Worm (Caenorhabditis elegans): ENCODE measurements around the gene sulp-4.
A peak's percentile ranks its signal among the peaks of the same experiment; 100 is the strongest.

sulp-4 gene

ce11 chrV:11885087-11885486 is 9.9 kb downstream of the sulp-4 start (continued):
- TF ChIP-seq fkh-4 (tag; optimal IDR thresholded peaks at IDR 0.05; ENCODE audit: borderline replicate concordance) (no peak), ceh-82 (tag; optimal IDR thresholded peaks at IDR 0.05) (no peak), ztf-11 (tag; optimal IDR thresholded peaks at IDR 0.05) (no peak), egl-27 (tag; optimal IDR thresholded peaks at IDR 0.05) (no peak), nhr-47 (tag; optimal IDR thresholded peaks at IDR 0.05) (no peak), C16A3.4 (tag; optimal IDR thresholded peaks at IDR 0.05) (peak; percentile 2), lin-14 (GFP tag; optimal IDR thresholded peaks at IDR 0.05) (peak; percentile 62), elt-2 (tag; optimal IDR thresholded peaks at IDR 0.05) (no peak), sup-37 (GFP tag; optimal IDR thresholded peaks at IDR 0.05) (no peak), ceh-90 (tag; optimal IDR thresholded peaks at IDR 0.05) (no peak), tbx-2 (tag; optimal IDR thresholded peaks at IDR 0.05) (peak; percentile 48), isw-1 (GFP tag; IDR thresholded peaks at IDR 0.05) (no peak), grh-1 (GFP tag; IDR thresholded peaks at IDR 0.05) (no peak), pax-3 (tag; optimal IDR thresholded peaks at IDR 0.05) (no peak), nhr-20 (tag; optimal IDR thresholded peaks at IDR 0.05) (peak; percentile 68), nhr-28 (tag; optimal IDR thresholded peaks at IDR 0.05) (no peak), efl-3 (GFP tag; optimal IDR thresholded peaks at IDR 0.05) (no peak), nhr-71 (tag; optimal IDR thresholded peaks at IDR 0.05) (peak; percentile 64), jun-1 (tag; optimal IDR thresholded peaks at IDR 0.05) (no peak), nhr-90 (tag; optimal IDR thresholded peaks at IDR 0.05; ENCODE audit: poor library complexity) (peak; percentile 27), lin-35 (GFP tag; optimal IDR thresholded peaks at IDR 0.05) (peak in 1 of 2 experiments; percentile 11), blmp-1 (tag; optimal IDR thresholded peaks at IDR 0.05) (no peak), zag-1 (tag; optimal IDR thresholded peaks at IDR 0.05) (no peak), snu-23 (GFP tag; optimal IDR thresholded peaks at IDR 0.05) (peak; percentile 40), ces-1 (GFP tag; optimal IDR thresholded peaks at IDR 0.05) (no peak), nhr-19 (GFP tag; conservative IDR thresholded peaks at IDR 0.05) (peak; percentile 73), nhr-237 (tag; optimal IDR thresholded peaks at IDR 0.05) (no peak), irx-1 (tag; optimal IDR thresholded peaks at IDR 0.05) (no peak), unc-98 (GFP tag; IDR thresholded peaks at IDR 0.05) (no peak), sox-4 (tag; optimal IDR thresholded peaks at IDR 0.05) (no peak), ets-5 (GFP tag; IDR thresholded peaks at IDR 0.05) (no peak), snpc-4 (tag; optimal IDR thresholded peaks at IDR 0.05) (no peak), aha-1 (tag; optimal IDR thresholded peaks at IDR 0.05) (no peak), lin-15B (tag; optimal IDR thresholded peaks at IDR 0.05) (no peak), rnt-1 (tag; optimal IDR thresholded peaks at IDR 0.05) (peak; percentile 5), fkh-8 (tag; optimal IDR thresholded peaks at IDR 0.05) (no peak), hlh-4 (tag; optimal IDR thresholded peaks at IDR 0.05) (no peak), vab-15 (tag; optimal IDR thresholded peaks at IDR 0.05) (no peak), skn-1 (tag; optimal IDR thresholded peaks at IDR 0.05) (no peak), ztf-4 (tag; optimal IDR thresholded peaks at IDR 0.05) (no peak), pag-3 (tag; optimal IDR thresholded peaks at IDR 0.05; ENCODE audit: borderline replicate concordance, insufficient read depth) (no peak), egl-13 (tag; optimal IDR thresholded peaks at IDR 0.05) (no peak), nhr-77 (tag; optimal IDR thresholded peaks at IDR 0.05) (peak; percentile 2), mep-1 (tag; optimal IDR thresholded peaks at IDR 0.05) (no peak), ama-1 (optimal IDR thresholded peaks at IDR 0.05) (no peak), dpl-1 (GFP tag; optimal IDR thresholded peaks at IDR 0.05) (no peak), zip-4 (GFP tag; optimal IDR thresholded peaks at IDR 0.05) (no peak), efl-1 (optimal IDR thresholded peaks at IDR 0.05) (no peak), efl-1 (GFP tag; optimal IDR thresholded peaks at IDR 0.05 in 1 of 2) (no peak), hlh-17 (GFP tag; optimal IDR thresholded peaks at IDR 0.05; ENCODE audit: borderline replicate concordance) (no peak), nhr-12 (tag; optimal IDR thresholded peaks at IDR 0.05) (no peak), ceh-63 (GFP tag; optimal IDR thresholded peaks at IDR 0.05) (no peak), pqm-1 (tag; optimal IDR thresholded peaks at IDR 0.05) (no peak), swsn-7 (tag; optimal IDR thresholded peaks at IDR 0.05) (no peak)

All from whole organism, L1 larva.